Worm (Caenorhabditis elegans): Measurements from ENCODE around the gene sre-42.

sre-42 gene

ce11 chrII:12386781-12387180 lies at the start of gene sre-42:
Gene sre-42 (minus strand): TSS chrII:12386881.
- TF ChIP-seq unc-62 (GFP tag; optimal IDR thresholded peaks at IDR 0.05): no peak

ce11 chrII:12435202-12435872 lies 48.7 kb upstream of the sre-42 start:
- TF ChIP-seq unc-62 (GFP tag; optimal IDR thresholded peaks at IDR 0.05): no peak

- TF ChIP-seq unc-62 (GFP tag; optimal IDR thresholded peaks at IDR 0.05): no peak
Measured at ce11 chrII:12432356-12432755, 45.7 kb upstream of the sre-42 start, which contains the start of gene dct-12. Gene dct-12 (minus strand): TSS chrII:12432456.

ce11 chrII:12429743-12430142 lies 43.1 kb upstream of the sre-42 start, which contains the start of gene Y57A10C.8:
Gene Y57A10C.8 (minus strand): TSS chrII:12429843.
- TF ChIP-seq unc-62 (GFP tag; optimal IDR thresholded peaks at IDR 0.05): no peak

ce11 chrII:12425644-12426222 lies 39.1 kb upstream of the sre-42 start, which contains the start of gene daf-22:
Gene daf-22 (minus strand): TSS chrII:12425694.
- no peak for TF ChIP-seq unc-62 (GFP tag; optimal IDR thresholded peaks at IDR 0.05)

ce11 chrII:12420486-12420885 lies 33.8 kb upstream of the sre-42 start, which contains the start of gene sre-26:
Gene sre-26 (minus strand): TSS chrII:12420586.
- no peak for TF ChIP-seq unc-62 (GFP tag; optimal IDR thresholded peaks at IDR 0.05)

- TF ChIP-seq unc-62 (GFP tag; optimal IDR thresholded peaks at IDR 0.05): no peak
Measured at ce11 chrII:12417996-12418395, 31.3 kb upstream of the sre-42 start.

- TF ChIP-seq unc-62 (GFP tag; optimal IDR thresholded peaks at IDR 0.05): no peak
Measured at ce11 chrII:12417514-12417913, 30.8 kb upstream of the sre-42 start, which contains the start of gene sre-27. Gene sre-27 (minus strand): TSS chrII:12417614.

- TF ChIP-seq unc-62 (GFP tag; optimal IDR thresholded peaks at IDR 0.05): no peak
Measured at ce11 chrII:12414805-12415204, 28.1 kb upstream of the sre-42 start, which contains the start of gene Y57A10C.11. Gene Y57A10C.11 (minus strand): TSS chrII:12414905.

ce11 chrII:12412417-12412816 lies 25.7 kb upstream of the sre-42 start, which contains the start of gene Y57A10C.1:
Gene Y57A10C.1 (minus strand): TSS chrII:12412517.
- no peak for TF ChIP-seq unc-62 (GFP tag; optimal IDR thresholded peaks at IDR 0.05)

- TF ChIP-seq unc-62 (GFP tag; optimal IDR thresholded peaks at IDR 0.05): no peak
Measured at ce11 chrII:12410107-12410506, 23.4 kb upstream of the sre-42 start, which contains the start of gene F57G9.3. Gene F57G9.3 (minus strand): TSS chrII:12410207.

- TF ChIP-seq unc-62 (GFP tag; optimal IDR thresholded peaks at IDR 0.05): no peak
Measured at ce11 chrII:12408717-12409116, 22.0 kb upstream of the sre-42 start, which contains the start of gene sre-31. Gene sre-31 (minus strand): TSS chrII:12408817.

ce11 chrII:12406394-12406793 lies 19.7 kb upstream of the sre-42 start, which contains the start of gene sre-30:
Gene sre-30 (minus strand): TSS chrII:12406494.
- no peak for TF ChIP-seq unc-62 (GFP tag; optimal IDR thresholded peaks at IDR 0.05)

- no peak for TF ChIP-seq unc-62 (GFP tag; optimal IDR thresholded peaks at IDR 0.05)
Measured at ce11 chrII:12401791-12402190, 15.1 kb upstream of the sre-42 start, which contains the start of gene sre-29. Gene sre-29 (minus strand): TSS chrII:12401891.

- no peak for TF ChIP-seq unc-62 (GFP tag; optimal IDR thresholded peaks at IDR 0.05)
Measured at ce11 chrII:12397656-12398055, 11.0 kb upstream of the sre-42 start, which contains the start of gene F57G9.7. Gene F57G9.7 (minus strand): TSS chrII:12397756.

ce11 chrII:12394138-12394537 lies 7.5 kb upstream of the sre-42 start:
- no peak for TF ChIP-seq unc-62 (GFP tag; optimal IDR thresholded peaks at IDR 0.05)

ce11 chrII:12393690-12394089 lies 7.0 kb upstream of the sre-42 start, which contains the start of gene Y57A10B.7:
Gene Y57A10B.7 (minus strand): TSS chrII:12393790.
- no peak for TF ChIP-seq unc-62 (GFP tag; optimal IDR thresholded peaks at IDR 0.05)

Measured in whole organism, dauer.